Fruit fly (Drosophila melanogaster) whole organism, prepupa: Measurements from ENCODE around the gene Ero1L.

Experiments used
- Blimp-1 ChIP-seq: fragments of 200-800 bp; sonication (Bioruptor generic); optimal IDR thresholded peaks from 3 replicates; lab custom pipeline; 2017; ENCODE audit warnings: missing biosample characterization, missing genetic modification characterization, mild to moderate bottlenecking, moderate library complexity, missing genetic modification reagents
- CG10631 ChIP-seq: fragments of 200-800 bp; sonication (Bioruptor generic); optimal IDR thresholded peaks from 2 replicates; lab custom pipeline; 2016; ENCODE audit warnings: missing biosample characterization, missing genetic modification characterization
- CG10669 ChIP-seq: fragments of 200-800 bp; sonication (Bioruptor generic); optimal IDR thresholded peaks from 3 replicates; lab custom pipeline; 2018; ENCODE audit warnings: missing biosample characterization, mild to moderate bottlenecking, missing genetic modification characterization, moderate library complexity
- CG11902 ChIP-seq: fragments of 200-800 bp; sonication (Bioruptor generic); optimal IDR thresholded peaks from 3 replicates; lab custom pipeline; 2016; ENCODE audit warnings: missing biosample characterization, missing genetic modification characterization
- CG1621 ChIP-seq: fragments of 200-800 bp; sonication (Bioruptor generic); optimal IDR thresholded peaks from 3 replicates; lab custom pipeline; 2018; ENCODE audit warnings: missing biosample characterization, mild to moderate bottlenecking, missing genetic modification characterization
- CG16779 ChIP-seq: fragments of 200-800 bp; sonication (Bioruptor generic); optimal IDR thresholded peaks from 3 replicates; lab custom pipeline; 2017; ENCODE audit warnings: missing biosample characterization, mild to moderate bottlenecking, missing genetic modification characterization
- CG3032 ChIP-seq: fragments of 200-800 bp; optimal IDR thresholded peaks from 2 replicates; lab custom pipeline; 2019; ENCODE audit warnings: missing biosample characterization, mild to moderate bottlenecking, missing genetic modification characterization, moderate library complexity
- CG31627 ChIP-seq: fragments of 200-800 bp; sonication (Bioruptor generic); optimal IDR thresholded peaks from 3 replicates; lab custom pipeline; 2016; ENCODE audit warnings: missing biosample characterization, missing genetic modification characterization
- CG32006 ChIP-seq: fragments of 200-800 bp; sonication (Bioruptor generic); optimal IDR thresholded peaks from 3 replicates; lab custom pipeline; 2017; ENCODE audit warnings: missing biosample characterization, mild to moderate bottlenecking, missing genetic modification characterization
- CG3919 ChIP-seq: fragments of 200-800 bp; sonication (Bioruptor generic); optimal IDR thresholded peaks from 3 replicates; lab custom pipeline; 2016; ENCODE audit warnings: missing biosample characterization, missing genetic modification characterization
- CG4318 ChIP-seq: fragments of 200-800 bp; sonication (Bioruptor generic); optimal IDR thresholded peaks from 3 replicates; lab custom pipeline; 2017; ENCODE audit warnings: missing biosample characterization, mild to moderate bottlenecking, missing genetic modification characterization
- CG6276 ChIP-seq: fragments of 200-800 bp; sonication (Bioruptor generic); optimal IDR thresholded peaks from 2 replicates; lab custom pipeline; 2017; ENCODE audit warnings: missing biosample characterization, mild to moderate bottlenecking, missing genetic modification characterization
- CG6792 ChIP-seq: fragments of 200-800 bp; sonication (Bioruptor generic); optimal IDR thresholded peaks from 3 replicates; lab custom pipeline; 2016; ENCODE audit warnings: missing biosample characterization, missing genetic modification characterization
- CG6808 ChIP-seq: fragments of 200-800 bp; sonication (Bioruptor generic); optimal IDR thresholded peaks from 3 replicates; lab custom pipeline; 2017; ENCODE audit warnings: missing biosample characterization, missing genetic modification characterization, mild to moderate bottlenecking, moderate library complexity, missing genetic modification reagents
- CG7368 ChIP-seq: fragments of 200-800 bp; sonication (Bioruptor generic); optimal IDR thresholded peaks from 3 replicates; lab custom pipeline; 2016; ENCODE audit warnings: missing biosample characterization, missing genetic modification characterization
- CG8119 ChIP-seq: fragments of 200-800 bp; sonication (Bioruptor generic); IDR thresholded peaks from 3 replicates; pipeline ENCODE4 v1.3.6; 2022; ENCODE audit warnings: missing biosample characterization, missing genetic modification characterization
- CG9139 ChIP-seq: fragments of 200-800 bp; sonication (Bioruptor generic); optimal IDR thresholded peaks from 3 replicates; lab custom pipeline; 2017; ENCODE audit warnings: missing biosample characterization, mild to moderate bottlenecking, missing genetic modification characterization
- Eip75B ChIP-seq: fragments of 200-800 bp; sonication (Bioruptor generic); optimal IDR thresholded peaks from 3 replicates; lab custom pipeline; 2016; ENCODE audit warnings: missing biosample characterization, missing genetic modification characterization
- Eip78C ChIP-seq: fragments of 200-800 bp; sonication (Bioruptor generic); peaks from one replicate; lab custom pipeline; 2016; ENCODE audit warnings: missing biosample characterization, missing genetic modification characterization
- Eip93F ChIP-seq: fragments of 200-800 bp; sonication (Bioruptor generic); optimal IDR thresholded peaks from 2 replicates; lab custom pipeline; 2016; ENCODE audit warnings: missing biosample characterization, mild to moderate bottlenecking, missing genetic modification characterization
- Ets96B ChIP-seq: fragments of 200-800 bp; optimal IDR thresholded peaks from 2 replicates; lab custom pipeline; 2019; ENCODE audit warnings: missing biosample characterization, mild to moderate bottlenecking, missing genetic modification characterization, moderate library complexity
- Hr38 ChIP-seq: sonication (Bioruptor generic); optimal IDR thresholded peaks from 2 replicates; lab custom pipeline; 2016; ENCODE audit warnings: missing biosample characterization, missing genetic modification characterization
- Hr39 ChIP-seq: fragments of 200-800 bp; sonication (Bioruptor generic); optimal IDR thresholded peaks from 2 replicates; lab custom pipeline; 2016; ENCODE audit warnings: missing biosample characterization, missing genetic modification characterization
- Lpt ChIP-seq: fragments of 200-800 bp; sonication (Bioruptor generic); optimal IDR thresholded peaks from 3 replicates; lab custom pipeline; 2016; ENCODE audit warnings: missing biosample characterization, missing genetic modification characterization
- Met ChIP-seq: fragments of 200-800 bp; sonication (Bioruptor generic); optimal IDR thresholded peaks from 3 replicates; lab custom pipeline; 2016; ENCODE audit warnings: missing biosample characterization, missing genetic modification characterization
- OdsH ChIP-seq: fragments of 200-800 bp; sonication (Bioruptor generic); optimal IDR thresholded peaks from 3 replicates; lab custom pipeline; 2016; ENCODE audit warnings: missing biosample characterization, missing genetic modification characterization
- Sox102F ChIP-seq: fragments of 200-800 bp; sonication (Bioruptor generic); optimal IDR thresholded peaks from 2 replicates; lab custom pipeline; 2016; ENCODE audit warnings: missing biosample characterization, mild to moderate bottlenecking, missing genetic modification characterization
- Sox14 ChIP-seq: fragments of 200-800 bp; sonication (Bioruptor generic); optimal IDR thresholded peaks from 3 replicates; lab custom pipeline; 2016; ENCODE audit warnings: missing biosample characterization, missing genetic modification characterization
- Sox15 ChIP-seq: fragments of 200-800 bp; sonication (Bioruptor generic); optimal IDR thresholded peaks from 3 replicates; lab custom pipeline; 2016; ENCODE audit warnings: missing biosample characterization, missing genetic modification characterization
- dac ChIP-seq: fragments of 200-800 bp; sonication (Bioruptor generic); optimal IDR thresholded peaks from 2 replicates; lab custom pipeline; 2017; ENCODE audit warnings: missing biosample characterization, mild to moderate bottlenecking, missing genetic modification characterization
- dsx ChIP-seq: fragments of 200-800 bp; optimal IDR thresholded peaks from 3 replicates; lab custom pipeline; 2019; ENCODE audit warnings: missing biosample characterization, mild to moderate bottlenecking, missing genetic modification characterization, moderate library complexity; ENCODE audit not compliant: poor library complexity, severe bottlenecking
- eg ChIP-seq: fragments of 200-800 bp; sonication (Bioruptor generic); IDR thresholded peaks from 3 replicates; pipeline ENCODE4 v1.3.6; 2022; ENCODE audit warnings: missing biosample characterization, missing genetic modification characterization
- fd59A ChIP-seq: fragments of 200-800 bp; sonication (Bioruptor generic); optimal IDR thresholded peaks from 2 replicates; lab custom pipeline; 2017; ENCODE audit warnings: missing biosample characterization, mild to moderate bottlenecking, missing genetic modification characterization, missing genetic modification reagents
- fd85E ChIP-seq: fragments of 200-800 bp; sonication (Bioruptor generic); optimal IDR thresholded peaks from 3 replicates; lab custom pipeline; 2016; ENCODE audit warnings: missing biosample characterization, missing genetic modification characterization
- fkh ChIP-seq: fragments of 200-800 bp; sonication (Bioruptor generic); optimal IDR thresholded peaks from 3 replicates; lab custom pipeline; 2017; ENCODE audit warnings: missing biosample characterization, mild to moderate bottlenecking, missing genetic modification characterization, moderate library complexity
- lz ChIP-seq: fragments of 200-800 bp; sonication (Bioruptor generic); optimal IDR thresholded peaks from 3 replicates; lab custom pipeline; 2016; ENCODE audit warnings: missing biosample characterization, missing genetic modification characterization
- net ChIP-seq: fragments of 200-800 bp; sonication (Bioruptor generic); optimal IDR thresholded peaks from 3 replicates; lab custom pipeline; 2016; ENCODE audit warnings: missing biosample characterization, missing genetic modification characterization
- pdm3 ChIP-seq: fragments of 200-800 bp; sonication (Bioruptor generic); optimal IDR thresholded peaks from 3 replicates; lab custom pipeline; 2016; ENCODE audit warnings: missing biosample characterization, missing genetic modification characterization
- salr ChIP-seq, 2 experiments: fragments of 200-800 bp; sonication (Bioruptor generic); optimal IDR thresholded peaks; 3 replicates each; lab custom pipeline; 2016 to 2018; ENCODE audit warnings: missing biosample characterization in 2 of 2, missing genetic modification characterization in 2 of 2, mild to moderate bottlenecking in 1 of 2
- spab ChIP-seq: fragments of 200-800 bp; sonication (Bioruptor generic); optimal IDR thresholded peaks from 2 replicates; lab custom pipeline; 2017; ENCODE audit warnings: missing biosample characterization, mild to moderate bottlenecking, missing genetic modification characterization, missing genetic modification reagents
- ss ChIP-seq, 2 experiments: fragments of 200-800 bp; sonication (Bioruptor generic); optimal IDR thresholded peaks; 2 replicates in 1 of 2; 3 replicates in 1 of 2; lab custom pipeline; 2017 to 2018; ENCODE audit warnings: mild to moderate bottlenecking in 2 of 2, missing biosample characterization in 2 of 2, missing genetic modification characterization in 2 of 2, moderate library complexity in 1 of 2
- svp ChIP-seq: fragments of 200-800 bp; sonication (Bioruptor generic); peaks from one replicate; lab custom pipeline; 2016; ENCODE audit warnings: missing biosample characterization, missing genetic modification characterization
- topi ChIP-seq: fragments of 200-800 bp; sonication (Bioruptor generic); optimal IDR thresholded peaks from 3 replicates; lab custom pipeline; 2016; ENCODE audit warnings: missing biosample characterization, missing genetic modification characterization

Ero1L gene

dm6 chr3L:4173584-4173983, 3.4 kb downstream of the Ero1L start, which contains the start of gene CG18675:
CG18675 (plus strand) TSS chr3L:4173884.
- no peak for TF ChIP-seq CG3032
- no peak for TF ChIP-seq salr (GFP tag; optimal IDR thresholded peaks at IDR 0.05; lab: Kevin White, UChicago)
- no peak for TF ChIP-seq pdm3 (GFP tag; lab: Kevin White, UChicago)
- no peak for TF ChIP-seq CG10631 (GFP tag; lab: Kevin White, UChicago)

DNA sequence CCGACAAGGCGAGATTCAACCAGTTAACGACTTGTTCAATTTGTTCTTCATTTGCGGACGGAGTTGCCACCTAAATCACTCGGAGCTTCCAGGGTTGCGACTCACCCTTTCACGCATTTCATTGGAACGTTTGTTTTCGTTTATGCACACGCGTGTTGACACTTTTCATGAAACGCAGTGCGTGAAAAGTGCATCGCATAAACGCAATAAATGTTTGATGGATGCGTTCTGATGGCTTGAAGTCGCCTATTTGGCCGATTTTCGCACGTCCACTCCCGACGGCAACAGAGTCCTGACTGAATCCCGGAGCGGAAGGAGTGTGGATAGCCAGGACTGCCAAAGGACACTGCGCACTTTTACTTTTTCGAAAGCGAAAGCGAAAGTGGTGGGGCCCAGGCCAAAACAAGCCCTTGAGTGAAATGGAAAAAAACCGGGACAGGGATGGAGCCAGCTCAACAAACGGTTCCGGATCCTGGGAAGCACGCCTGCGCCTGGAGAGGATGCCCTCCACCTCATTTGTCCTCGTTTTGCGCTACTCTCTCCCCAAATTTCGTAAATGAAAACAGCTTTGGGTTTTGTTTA, 7.9 kb downstream of the Ero1L start, which contains the start of gene Teh4:
Gene Teh4, minus strand, starts transcription at position 290 of the 582 bp plus-strand sequence.
- peak; percentile 44 for TF ChIP-seq CG9139 (GFP tag; lab: Kevin White, UChicago)
- TF ChIP-seq ss (GFP tag; optimal IDR thresholded peaks at IDR 0.05; lab: Kevin White, UChicago) = peak in 1 of 2 experiments; percentile 72
- TF ChIP-seq Ets96B (tag; lab: Kevin White, UChicago) = peak; percentile 50
- peak; percentile 46 for TF ChIP-seq svp
- TF ChIP-seq net (GFP tag; lab: Kevin White, UChicago) = peak; percentile 5
- TF ChIP-seq CG6808 (GFP tag; lab: Kevin White, UChicago) = peak; percentile 61
- 0 out of 3 replicates have a peak, but pooled peaks have one; percentile 21 for TF ChIP-seq CG8119
- peak; percentile 24 for TF ChIP-seq fd59A (GFP tag; lab: Kevin White, UChicago)
- TF ChIP-seq CG1621 (tag; lab: Kevin White, UChicago) = peak; percentile 38
- peak in 1 of 2 experiments; percentile 25 for TF ChIP-seq salr (GFP tag; optimal IDR thresholded peaks at IDR 0.05; lab: Kevin White, UChicago)
- 0 out of 3 replicates have a peak, but pooled peaks have one; percentile 34 for TF ChIP-seq eg (GFP tag; lab: Robert Waterston, UW)
- TF ChIP-seq CG11902 = no peak
- peak; percentile 45 for TF ChIP-seq spab (GFP tag; lab: Kevin White, UChicago)
- TF ChIP-seq CG10669 (GFP tag; lab: Kevin White, UChicago) = no peak
- TF ChIP-seq CG3919 (GFP tag; lab: Kevin White, UChicago) = no peak
- no peak for TF ChIP-seq Hr39 (GFP tag; lab: Kevin White, UChicago)
- no peak for TF ChIP-seq fd85E

dm6 chr3L:4184563-4184962, 14.4 kb downstream of the Ero1L start, which contains the start of gene Teh3:
Teh3 (minus strand) TSS chr3L:4184663.
- TF ChIP-seq CG6792 (no peak), CG10669 (GFP tag; lab: Kevin White, UChicago) (no peak), CG6276 (no peak), Sox15 (GFP tag; lab: Kevin White, UChicago) (no peak), Blimp-1 (no peak), CG31627 (GFP tag; lab: Kevin White, UChicago) (no peak), Eip78C (GFP tag; lab: Kevin White, UChicago) (no peak), CG7368 (no peak), dsx (no peak), lz (GFP tag; lab: Kevin White, UChicago) (no peak), Eip93F (GFP tag; lab: Kevin White, UChicago) (no peak), Sox102F (GFP tag; lab: Kevin White, UChicago) (no peak)

DNA sequence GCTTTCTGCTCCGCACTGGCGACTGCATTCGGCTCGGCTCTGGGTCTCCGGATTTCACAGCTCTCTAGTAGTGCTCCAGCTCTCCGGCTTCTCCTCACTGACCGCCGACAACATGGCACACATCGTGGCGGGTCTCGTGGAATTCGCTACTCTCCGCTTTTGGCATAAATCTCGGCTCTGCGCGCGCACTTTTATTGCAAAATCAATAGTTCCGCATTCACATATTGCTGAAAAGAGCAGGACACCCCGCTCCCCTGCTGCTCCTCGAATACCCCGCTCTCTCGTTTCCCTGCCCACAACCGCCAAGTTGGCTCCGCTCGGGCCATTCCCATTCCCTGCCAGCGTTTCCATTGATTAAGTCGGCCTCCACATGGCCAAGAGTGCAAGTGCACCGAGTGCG, 15.1 kb downstream of the Ero1L start:
- peak; percentile 6 for TF ChIP-seq CG16779 (tag; lab: Kevin White, UChicago)
- no peak for TF ChIP-seq CG32006

DNA sequence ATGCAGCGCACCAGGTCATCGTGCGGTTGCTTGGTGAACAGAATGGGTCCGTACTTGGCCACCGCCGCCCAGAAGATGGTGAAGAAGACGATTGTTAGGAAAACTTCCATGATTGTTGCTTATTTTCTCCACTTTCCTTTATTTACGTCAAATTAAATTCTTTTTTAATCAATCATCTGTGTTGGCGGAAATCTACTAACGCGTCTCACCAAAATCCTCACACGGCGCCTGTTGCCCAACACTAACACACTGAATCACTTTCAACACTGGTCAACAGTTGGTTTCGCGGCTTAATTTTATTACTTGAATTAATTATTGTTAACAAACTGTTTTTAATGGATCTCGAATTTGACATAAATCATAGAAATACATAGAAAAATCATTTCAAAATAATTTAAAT, 16.5 kb downstream of the Ero1L start, which contains the start of gene VhaM9.7-c:
Gene VhaM9.7-c, minus strand, starts transcription at position 207 of the 400 bp plus-strand sequence.
- TF ChIP-seq CG7368 (no peak), CG31627 (GFP tag; lab: Kevin White, UChicago) (peak; percentile 60), Ets96B (tag; lab: Kevin White, UChicago) (no peak), Sox14 (peak; percentile 52), CG1621 (tag; lab: Kevin White, UChicago) (no peak), topi (peak; percentile 58), salr (GFP tag; optimal IDR thresholded peaks at IDR 0.05; lab: Kevin White, UChicago) (no peak), fkh (GFP tag; lab: Kevin White, UChicago) (no peak), Eip75B (GFP tag; lab: Kevin White, UChicago) (peak; percentile 7), Hr38 (GFP tag; lab: Kevin White, UChicago) (no peak), spab (GFP tag; lab: Kevin White, UChicago) (no peak), Lpt (GFP tag; lab: Kevin White, UChicago) (no peak), OdsH (GFP tag; lab: Kevin White, UChicago) (no peak), Met (GFP tag; lab: Kevin White, UChicago) (no peak), CG4318 (GFP tag; lab: Kevin White, UChicago) (no peak), net (GFP tag; lab: Kevin White, UChicago) (no peak), CG6792 (peak; percentile 17), CG6276 (no peak), dac (GFP tag; lab: Kevin White, UChicago) (no peak)
